Worm (Caenorhabditis elegans) whole organism, L2 larva: Measurements from ENCODE around the gene srab-21.
A peak's percentile ranks its signal among the peaks of the same experiment; 100 is the strongest.

Experiments used
- F13H6.1 ChIP-seq: sonication (generic microtip); optimal IDR thresholded peaks from 2 replicates; lab custom pipeline; 2016; ENCODE audit warnings: missing genetic modification characterization, missing compliant biosample characterization
- R02D3.7 ChIP-seq: fragments of 150-350 bp; optimal IDR thresholded peaks from 2 replicates; lab custom pipeline; 2014; ENCODE audit warnings: missing biosample characterization, missing genetic modification characterization
- Y55F3AM.14 ChIP-seq: fragments of 200-800 bp; sonication (Bioruptor generic); optimal IDR thresholded peaks from 2 replicates; lab custom pipeline; 2018; ENCODE audit warnings: mild to moderate bottlenecking, missing genetic modification characterization, missing compliant biosample characterization
- ZK546.5 ChIP-seq: sonication (generic microtip); optimal IDR thresholded peaks from 2 replicates; lab custom pipeline; 2017; ENCODE audit warnings: missing biosample characterization, missing genetic modification characterization
- alr-1 ChIP-seq: fragments of 150-350 bp; optimal IDR thresholded peaks from 2 replicates; lab custom pipeline; 2014; ENCODE audit warnings: missing biosample characterization, missing genetic modification characterization
- aly-2 ChIP-seq: fragments of 150-350 bp; optimal IDR thresholded peaks from 2 replicates; lab custom pipeline; 2014; ENCODE audit warnings: missing biosample characterization, missing genetic modification characterization
- ama-1 ChIP-seq: fragments of 150-350 bp; optimal IDR thresholded peaks from 2 replicates; lab custom pipeline; 2018; ENCODE audit warnings: inconsistent platforms
- blmp-1 ChIP-seq: sonication (generic microtip); optimal IDR thresholded peaks from 2 replicates; lab custom pipeline; 2017; ENCODE audit warnings: missing genetic modification characterization, mild to moderate bottlenecking, missing compliant biosample characterization, antibody characterized with exemption, moderate library complexity; ENCODE audit not compliant: insufficient read depth
- ceh-16 ChIP-seq: fragments of 150-350 bp; optimal IDR thresholded peaks from 2 replicates; lab custom pipeline; 2014; ENCODE audit warnings: missing biosample characterization, missing genetic modification characterization
- ceh-82 ChIP-seq: fragments of 150-350 bp; optimal IDR thresholded peaks from 2 replicates; lab custom pipeline; 2014; ENCODE audit warnings: missing biosample characterization, missing genetic modification characterization
- crh-2 ChIP-seq: sonication (generic microtip); optimal IDR thresholded peaks from 2 replicates; lab custom pipeline; 2017; ENCODE audit warnings: missing biosample characterization, missing genetic modification characterization
- dmd-4 ChIP-seq: sonication (generic microtip); optimal IDR thresholded peaks from 2 replicates; lab custom pipeline; 2017; ENCODE audit warnings: missing biosample characterization, missing genetic modification characterization
- elt-1 ChIP-seq: fragments of 150-350 bp; optimal IDR thresholded peaks from 2 replicates; lab custom pipeline; 2014; ENCODE audit warnings: missing biosample characterization, missing genetic modification characterization
- lin-11 ChIP-seq: fragments of 150-350 bp; sonication (generic microtip); optimal IDR thresholded peaks from 2 replicates; lab custom pipeline; 2014; ENCODE audit warnings: missing biosample characterization, missing genetic modification characterization, inconsistent platforms, mixed read lengths
- lin-13 ChIP-seq: fragments of 150-350 bp; optimal IDR thresholded peaks from 2 replicates; lab custom pipeline; 2014; ENCODE audit warnings: missing biosample characterization, missing genetic modification reagents, missing genetic modification characterization
- lsy-2 ChIP-seq, 2 experiments: fragments of 150-350 bp in 1 of 2; sonication (generic microtip) in 1 of 2; optimal IDR thresholded peaks; 2 replicates each; lab custom pipeline; 2014 to 2017; ENCODE audit warnings: missing biosample characterization in 2 of 2, missing genetic modification characterization in 2 of 2
- mab-5 ChIP-seq: fragments of 150-350 bp; optimal IDR thresholded peaks from 2 replicates; lab custom pipeline; 2014; ENCODE audit warnings: missing biosample characterization, missing genetic modification characterization
- mdl-1 ChIP-seq, 2 experiments: fragments of 150-350 bp in 1 of 2; sonication (generic microtip) in 1 of 2; optimal IDR thresholded peaks; 2 replicates each; lab custom pipeline; 2017; ENCODE audit warnings: missing biosample characterization in 2 of 2, missing genetic modification characterization in 2 of 2
- nhr-10 ChIP-seq: sonication (generic microtip); optimal IDR thresholded peaks from 2 replicates; lab custom pipeline; 2017; ENCODE audit warnings: missing biosample characterization, missing genetic modification characterization
- nhr-11 ChIP-seq: fragments of 150-350 bp; optimal IDR thresholded peaks from 2 replicates; lab custom pipeline; 2014; ENCODE audit warnings: missing biosample characterization, missing genetic modification characterization
- nhr-12 ChIP-seq: fragments of 150-350 bp; optimal IDR thresholded peaks from 2 replicates; lab custom pipeline; 2014; ENCODE audit warnings: missing biosample characterization, missing genetic modification characterization
- nhr-129 ChIP-seq: fragments of 150-350 bp; optimal IDR thresholded peaks from 2 replicates; lab custom pipeline; 2014; ENCODE audit warnings: missing biosample characterization, missing genetic modification characterization
- nhr-21 ChIP-seq: fragments of 150-350 bp; optimal IDR thresholded peaks from 2 replicates; lab custom pipeline; 2014; ENCODE audit warnings: missing biosample characterization, missing genetic modification characterization
- nhr-23 ChIP-seq: fragments of 150-350 bp; optimal IDR thresholded peaks from 2 replicates; lab custom pipeline; 2014; ENCODE audit warnings: missing biosample characterization, missing genetic modification reagents, missing genetic modification characterization
- nhr-237 ChIP-seq: fragments of 150-350 bp; optimal IDR thresholded peaks from 2 replicates; lab custom pipeline; 2014; ENCODE audit warnings: missing biosample characterization, missing genetic modification characterization
- nhr-25 ChIP-seq: fragments of 150-350 bp; sonication (generic microtip); optimal IDR thresholded peaks from 3 replicates; lab custom pipeline; 2014; ENCODE audit warnings: missing biosample characterization, missing genetic modification characterization
- nhr-77 ChIP-seq: fragments of 150-350 bp; optimal IDR thresholded peaks from 2 replicates; lab custom pipeline; 2014; ENCODE audit warnings: missing biosample characterization, missing genetic modification characterization
- peb-1 ChIP-seq: fragments of 150-350 bp; optimal IDR thresholded peaks from 2 replicates; lab custom pipeline; 2014; ENCODE audit warnings: missing biosample characterization, missing genetic modification characterization
- sem-4 ChIP-seq: fragments of 150-350 bp; optimal IDR thresholded peaks from 2 replicates; lab custom pipeline; 2014; ENCODE audit warnings: missing biosample characterization, missing genetic modification reagents, missing genetic modification characterization
- skn-1 ChIP-seq: sonication (generic microtip); optimal IDR thresholded peaks from 2 replicates; lab custom pipeline; 2017; ENCODE audit warnings: missing biosample characterization, missing genetic modification characterization
- sma-9 ChIP-seq, 2 experiments: fragments of 150-350 bp in 1 of 2; sonication (generic microtip) in 1 of 2; optimal IDR thresholded peaks; 2 replicates each; lab custom pipeline; 2014 to 2016; ENCODE audit warnings: missing genetic modification characterization in 2 of 2, mild to moderate bottlenecking in 1 of 2, missing biosample characterization in 1 of 2, missing compliant biosample characterization in 1 of 2, missing genetic modification reagents in 1 of 2, moderate library complexity in 1 of 2
- unc-39 ChIP-seq: fragments of 150-350 bp; optimal IDR thresholded peaks from 2 replicates; lab custom pipeline; 2014; ENCODE audit warnings: missing biosample characterization, missing genetic modification characterization
- unc-55 ChIP-seq: fragments of 150-350 bp; sonication (generic microtip); optimal IDR thresholded peaks from 3 replicates; lab custom pipeline; 2014; ENCODE audit warnings: missing biosample characterization, missing genetic modification reagents, missing genetic modification characterization
- ztf-1 ChIP-seq: fragments of 200-800 bp; sonication (Bioruptor generic); conservative IDR thresholded peaks from 2 replicates; pipeline ENCODE4 v1.3.6; 2022; ENCODE audit warnings: missing genetic modification characterization, missing compliant biosample characterization
- ztf-4 ChIP-seq: fragments of 150-350 bp; optimal IDR thresholded peaks from 2 replicates; lab custom pipeline; 2014; ENCODE audit warnings: missing biosample characterization, missing genetic modification characterization

Gene srab-21

DNA sequence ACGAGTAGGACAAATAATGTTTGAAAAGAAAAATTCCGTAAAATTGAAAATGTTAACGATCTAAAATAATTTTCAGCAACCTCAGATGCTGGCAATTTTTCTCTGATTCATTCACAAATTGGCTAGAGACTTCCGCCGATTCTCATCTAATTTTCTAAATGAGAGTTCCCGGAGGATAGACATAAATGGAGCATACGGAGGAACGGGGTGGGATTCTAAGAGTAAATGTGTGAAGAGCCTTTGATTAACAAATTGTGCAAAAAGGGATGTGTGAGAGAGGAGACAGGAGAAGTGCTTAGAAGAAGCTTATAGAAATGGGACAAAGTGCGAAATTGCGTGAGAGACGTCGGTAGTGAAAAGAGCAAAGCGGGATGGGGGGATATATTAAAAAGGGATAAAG lies 27.4 kb upstream of the srab-21 start:
- TF ChIP-seq mab-5 (tag; lab: Kevin White, UChicago) (no peak), nhr-21 (tag; lab: Kevin White, UChicago) (no peak), unc-39 (tag; lab: Kevin White, UChicago) (no peak), lin-11 (tag; lab: Kevin White, UChicago) (no peak), blmp-1 (tag; lab: Kevin White, UChicago) (no peak), skn-1 (tag; lab: Kevin White, UChicago) (no peak), nhr-23 (tag; lab: Kevin White, UChicago) (no peak), R02D3.7 (tag; lab: Kevin White, UChicago) (no peak), nhr-12 (tag; lab: Kevin White, UChicago) (no peak), F13H6.1 (no peak)
- TF ChIP-seq, all 48 proteins: peak for 0

DNA sequence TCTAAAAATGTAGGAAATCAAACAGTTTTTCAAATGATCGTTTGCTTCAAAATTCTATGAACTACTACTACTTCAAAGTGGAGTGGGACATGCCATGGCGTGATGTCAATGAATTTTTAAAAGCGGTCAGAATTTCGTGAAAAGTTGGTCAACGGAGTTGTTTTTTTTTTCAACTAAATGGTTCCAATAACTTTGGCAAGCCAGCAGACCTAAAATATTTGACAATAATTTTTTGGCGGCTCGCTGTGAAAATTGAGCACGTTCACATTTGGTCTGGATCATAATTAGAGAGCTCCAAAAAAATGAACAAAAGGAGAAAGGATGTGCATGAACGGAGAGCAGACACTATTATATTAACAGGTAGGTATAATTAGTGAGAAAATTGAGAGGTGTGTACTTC lies 26.1 kb upstream of the srab-21 start:
- TF ChIP-seq crh-2 (no peak), nhr-23 (tag; lab: Kevin White, UChicago) (no peak), Y55F3AM.14 (no peak), mab-5 (tag; lab: Kevin White, UChicago) (no peak), nhr-237 (no peak)

DNA sequence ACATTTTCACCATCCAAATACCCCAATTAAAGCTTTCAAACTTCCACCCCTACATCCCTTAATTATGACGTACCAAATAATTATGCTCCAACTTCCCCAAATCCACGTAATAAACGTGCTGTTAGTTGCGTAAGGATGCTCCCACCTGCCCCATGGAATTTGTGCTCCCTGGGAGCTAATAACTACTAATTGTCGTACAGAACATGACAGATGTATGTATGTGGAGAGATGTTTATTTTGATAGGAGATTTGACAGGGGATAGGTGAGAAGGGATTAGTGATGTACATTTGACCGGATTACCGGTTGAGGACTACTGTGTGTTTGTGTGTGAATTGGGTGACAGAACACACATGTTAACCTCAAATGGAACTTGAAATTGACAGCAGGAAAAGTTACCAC lies 25.6 kb upstream of the srab-21 start:
- TF ChIP-seq lsy-2 (tag; optimal IDR thresholded peaks at IDR 0.05; lab: Kevin White, UChicago): no peak
- TF ChIP-seq nhr-25 (tag; lab: Kevin White, UChicago): no peak
- no peak for TF ChIP-seq nhr-77 (tag; lab: Kevin White, UChicago)
- no peak for TF ChIP-seq nhr-11 (tag; lab: Kevin White, UChicago)
- TF ChIP-seq unc-55 (GFP tag; lab: Kevin White, UChicago): no peak
- TF ChIP-seq ama-1 (lab: Kevin White, UChicago): no peak
- no peak for TF ChIP-seq lin-13 (GFP tag; lab: Kevin White, UChicago)
- TF ChIP-seq ztf-1 (GFP tag; lab: Robert Waterston, UW): no peak
- TF ChIP-seq ztf-4: no peak
- no peak for TF ChIP-seq dmd-4 (tag; lab: Kevin White, UChicago)

DNA sequence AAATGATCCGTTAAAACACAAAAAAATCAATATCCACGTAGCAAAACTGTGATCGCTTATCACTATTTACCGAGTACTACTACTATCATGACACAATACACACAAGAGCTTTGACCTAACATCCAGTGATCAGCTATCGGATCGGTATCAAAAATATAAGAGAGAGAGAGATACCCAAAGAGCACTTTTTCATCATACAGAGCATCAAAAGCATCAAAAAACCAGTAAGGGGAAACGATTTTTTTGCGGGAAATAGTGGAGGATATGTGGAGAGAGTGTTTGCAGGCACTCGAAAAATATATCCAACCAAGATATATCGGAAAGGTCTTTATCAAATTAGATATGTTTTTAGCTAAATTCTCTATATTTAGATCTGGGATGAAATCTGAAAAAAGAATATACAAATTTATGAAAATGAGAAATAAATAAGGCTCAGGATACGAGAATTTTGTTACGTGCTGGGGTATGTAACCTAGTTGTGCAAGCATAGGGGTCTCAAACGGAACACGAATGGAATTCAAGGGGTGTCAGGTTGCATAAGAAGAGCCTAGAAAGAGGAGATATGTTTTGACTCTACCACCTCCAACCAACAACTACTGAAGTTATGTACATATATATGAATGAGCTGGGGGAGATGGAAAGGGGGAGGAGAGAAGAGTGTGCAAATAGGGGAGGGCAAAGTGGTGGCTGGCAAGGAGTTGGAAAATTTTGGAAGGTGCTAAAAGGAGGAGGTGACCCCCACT lies 21.0 kb upstream of the srab-21 start:
- TF ChIP-seq sma-9 (GFP tag; optimal IDR thresholded peaks at IDR 0.05; lab: Kevin White, UChicago): no peak
- TF ChIP-seq sma-9 (tag; optimal IDR thresholded peaks at IDR 0.05; lab: Kevin White, UChicago): no peak
- TF ChIP-seq aly-2: no peak
- no peak for TF ChIP-seq nhr-10 (tag; lab: Kevin White, UChicago)
- TF ChIP-seq, all 48 proteins: peak for 0

DNA sequence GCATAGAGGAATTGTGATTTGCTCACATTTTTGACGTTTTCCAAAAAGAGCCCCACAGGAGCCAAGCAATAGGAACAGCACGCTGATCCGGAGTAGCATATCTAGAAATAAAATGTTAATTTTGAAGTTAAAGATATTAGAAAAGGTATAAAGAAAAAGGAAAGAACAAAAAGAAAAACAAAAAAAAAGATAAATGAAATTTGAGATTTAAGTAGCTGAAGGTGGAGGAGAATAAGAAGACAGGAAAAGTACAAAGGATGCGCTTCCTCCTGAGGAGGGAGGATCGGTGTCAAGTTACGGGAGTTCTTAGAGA lies 20.5 kb upstream of the srab-21 start, which contains the start of gene cfz-2:
cfz-2 (minus strand) TSS at position 101 of the 313 bp plus-strand sequence.
- no peak for TF ChIP-seq alr-1 (tag; lab: Kevin White, UChicago)
- no peak for TF ChIP-seq ZK546.5
- no peak for TF ChIP-seq crh-2
- no peak for TF ChIP-seq unc-55 (GFP tag; lab: Kevin White, UChicago)
- peak; percentile 29 for TF ChIP-seq F13H6.1

DNA sequence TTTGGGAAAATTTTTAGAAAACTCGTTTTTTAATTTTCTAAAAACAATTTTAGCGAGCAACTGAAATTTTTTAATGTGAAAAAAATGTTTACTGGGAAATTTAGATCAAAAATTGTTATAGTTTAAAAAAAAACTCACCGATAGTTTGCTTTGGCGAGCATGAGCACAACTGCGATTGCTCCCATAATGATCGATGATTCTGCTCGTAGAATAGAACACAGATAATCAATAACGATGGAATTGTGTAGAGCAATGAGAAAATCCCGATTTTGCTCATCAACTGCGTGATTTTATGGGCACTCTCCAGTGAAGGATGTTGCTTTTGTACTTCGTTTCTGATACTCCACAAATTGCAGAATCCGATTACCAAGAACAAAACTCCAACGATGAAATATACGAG lies 18.4 kb upstream of the srab-21 start:
- TF ChIP-seq nhr-129 (tag; lab: Kevin White, UChicago): no peak
- TF ChIP-seq ceh-16: no peak
- TF ChIP-seq lsy-2 (tag; optimal IDR thresholded peaks at IDR 0.05; lab: Kevin White, UChicago): no peak
- no peak for TF ChIP-seq peb-1 (tag; lab: Kevin White, UChicago)
- no peak for TF ChIP-seq elt-1 (tag; lab: Kevin White, UChicago)
- no peak for TF ChIP-seq F13H6.1
- TF ChIP-seq nhr-237: no peak
- no peak for TF ChIP-seq sem-4
- TF ChIP-seq ZK546.5: no peak
- TF ChIP-seq mdl-1 (tag; optimal IDR thresholded peaks at IDR 0.05; lab: Kevin White, UChicago): no peak
- no peak for TF ChIP-seq ceh-82 (tag; lab: Kevin White, UChicago)
